Worm (Caenorhabditis elegans) whole organism, L4 larva: ENCODE results near the gene Y39A1A.21.

ENCODE experiments used
- D1046.2 ChIP-seq: fragments of 200-800 bp; sonication (Bioruptor generic); IDR thresholded peaks from 2 replicates; pipeline ENCODE4 v1.3.6; 2022; ENCODE audit warnings: missing genetic modification characterization, missing compliant biosample characterization
- F26F4.8 ChIP-seq: fragments of 200-800 bp; sonication (Bioruptor generic); conservative IDR thresholded peaks from 2 replicates; pipeline ENCODE4 v1.3.6; 2022; ENCODE audit warnings: missing genetic modification characterization, missing compliant biosample characterization
- T20F7.1 ChIP-seq: fragments of 200-800 bp; sonication (Bioruptor generic); optimal IDR thresholded peaks from 2 replicates; lab custom pipeline; 2018; ENCODE audit warnings: mild to moderate bottlenecking, missing genetic modification characterization, missing compliant biosample characterization
- aha-1 ChIP-seq: fragments of 150-350 bp; peaks from one replicate; lab custom pipeline; 2014; ENCODE audit warnings: missing biosample characterization, missing genetic modification characterization
- ama-1 ChIP-seq: fragments of 150-350 bp; optimal IDR thresholded peaks from 2 replicates; lab custom pipeline; 2014; ENCODE audit warnings: inconsistent platforms, mixed read lengths
- ceh-28 ChIP-seq: fragments of 150-350 bp; optimal IDR thresholded peaks from 2 replicates; lab custom pipeline; 2014; ENCODE audit warnings: missing biosample characterization, missing genetic modification reagents, missing genetic modification characterization
- daf-12 ChIP-seq: fragments of 150-350 bp; optimal IDR thresholded peaks from 2 replicates; lab custom pipeline; 2014; ENCODE audit warnings: missing biosample characterization, missing genetic modification reagents, missing genetic modification characterization
- daf-16 ChIP-seq, 3 experiments: sonication (generic microtip); optimal IDR thresholded peaks; 2 replicates each; lab custom pipeline; 2016 to 2017; ENCODE audit warnings: missing genetic modification characterization in 3 of 3, missing genetic modification reagents in 3 of 3, mild to moderate bottlenecking in 2 of 3, missing compliant biosample characterization in 2 of 3, missing biosample characterization in 1 of 3, moderate library complexity in 1 of 3
- dpl-1 ChIP-seq: fragments of 150-350 bp; optimal IDR thresholded peaks from 2 replicates; lab custom pipeline; 2014; ENCODE audit warnings: missing biosample characterization, missing genetic modification reagents, missing genetic modification characterization
- dve-1 ChIP-seq: sonication (generic microtip); optimal IDR thresholded peaks from 2 replicates; lab custom pipeline; 2017; ENCODE audit warnings: antibody characterized with exemption, mild to moderate bottlenecking, missing genetic modification characterization, missing compliant biosample characterization; ENCODE audit not compliant: insufficient read depth
- fkh-10 ChIP-seq: fragments of 150-350 bp; optimal IDR thresholded peaks from 2 replicates; lab custom pipeline; 2014; ENCODE audit warnings: missing biosample characterization, missing genetic modification reagents, missing genetic modification characterization
- fos-1 ChIP-seq: fragments of 150-350 bp; optimal IDR thresholded peaks from 2 replicates; lab custom pipeline; 2014; ENCODE audit warnings: missing biosample characterization, missing genetic modification characterization
- gei-8 ChIP-seq: fragments of 200-800 bp; sonication (Bioruptor generic); optimal IDR thresholded peaks from 2 replicates; lab custom pipeline; 2018; ENCODE audit warnings: mild to moderate bottlenecking, missing genetic modification characterization, missing compliant biosample characterization
- hlh-11 ChIP-seq: fragments of 200-800 bp; sonication (Bioruptor generic); optimal IDR thresholded peaks from 2 replicates; lab custom pipeline; 2018; ENCODE audit warnings: mild to moderate bottlenecking, missing genetic modification characterization, missing compliant biosample characterization
- hlh-30 ChIP-seq: sonication (generic microtip); optimal IDR thresholded peaks from 2 replicates; lab custom pipeline; 2017; ENCODE audit warnings: antibody characterized with exemption, mild to moderate bottlenecking, missing genetic modification characterization, missing compliant biosample characterization; ENCODE audit not compliant: insufficient read depth
- hmg-1.1 ChIP-seq: fragments of 200-800 bp; sonication (Bioruptor generic); IDR thresholded peaks from 2 replicates; pipeline ENCODE4 v1.3.6; 2022; ENCODE audit warnings: missing genetic modification reagents, missing genetic modification characterization, missing compliant biosample characterization
- lin-38 ChIP-seq: fragments of 200-800 bp; sonication (Bioruptor generic); IDR thresholded peaks from 2 replicates; pipeline ENCODE4 v1.3.6; 2022; ENCODE audit warnings: missing genetic modification reagents, missing genetic modification characterization, missing compliant biosample characterization
- lsy-2 ChIP-seq, 2 experiments: fragments of 150-350 bp in 1 of 2; sonication (generic microtip) in 1 of 2; optimal IDR thresholded peaks; 2 replicates each; lab custom pipeline; 2014 to 2017; ENCODE audit warnings: missing biosample characterization in 2 of 2, missing genetic modification characterization in 2 of 2
- mep-1 ChIP-seq: fragments of 150-350 bp; sonication (generic microtip); optimal IDR thresholded peaks from 3 replicates; lab custom pipeline; 2014; ENCODE audit warnings: missing biosample characterization, missing genetic modification characterization
- mes-2 ChIP-seq: sonication (generic microtip); optimal IDR thresholded peaks from 2 replicates; lab custom pipeline; 2016; ENCODE audit warnings: missing genotype, mild to moderate bottlenecking, missing genetic modification characterization, missing compliant biosample characterization; ENCODE audit not compliant: poor library complexity, severe bottlenecking
- nhr-6 ChIP-seq: fragments of 150-350 bp; optimal IDR thresholded peaks from 2 replicates; lab custom pipeline; 2014; ENCODE audit warnings: missing biosample characterization, missing genetic modification characterization
- rbr-2 ChIP-seq: sonication (generic microtip); optimal IDR thresholded peaks from 2 replicates; lab custom pipeline; 2016; ENCODE audit warnings: missing genotype, missing genetic modification characterization, missing compliant biosample characterization
- snpc-1.2 ChIP-seq: fragments of 200-800 bp; sonication (Bioruptor generic); IDR thresholded peaks from 2 replicates; pipeline ENCODE4 v1.3.6; 2022; ENCODE audit warnings: missing genetic modification reagents, missing genetic modification characterization, missing compliant biosample characterization
- unc-62 ChIP-seq, 3 experiments: fragments of 150-350 bp in 1 of 3; sonication (generic microtip); optimal IDR thresholded peaks in 2 of 3; peaks in 1 of 3; 1 replicate in 1 of 3; 2 replicates in 2 of 3; lab custom pipeline; 2014 to 2017; ENCODE audit warnings: missing biosample characterization in 3 of 3, missing genetic modification characterization in 3 of 3, missing genetic modification reagents in 3 of 3, missing genotype in 1 of 3
- vab-7 ChIP-seq: fragments of 200-800 bp; sonication (Bioruptor generic); IDR thresholded peaks from 2 replicates; pipeline ENCODE4 v1.3.6; 2022; ENCODE audit warnings: missing genetic modification reagents, missing genetic modification characterization, missing compliant biosample characterization
- zag-1 ChIP-seq: fragments of 150-350 bp; optimal IDR thresholded peaks from 2 replicates; lab custom pipeline; 2014; ENCODE audit warnings: missing biosample characterization, missing genetic modification characterization

Gene Y39A1A.21

DNA sequence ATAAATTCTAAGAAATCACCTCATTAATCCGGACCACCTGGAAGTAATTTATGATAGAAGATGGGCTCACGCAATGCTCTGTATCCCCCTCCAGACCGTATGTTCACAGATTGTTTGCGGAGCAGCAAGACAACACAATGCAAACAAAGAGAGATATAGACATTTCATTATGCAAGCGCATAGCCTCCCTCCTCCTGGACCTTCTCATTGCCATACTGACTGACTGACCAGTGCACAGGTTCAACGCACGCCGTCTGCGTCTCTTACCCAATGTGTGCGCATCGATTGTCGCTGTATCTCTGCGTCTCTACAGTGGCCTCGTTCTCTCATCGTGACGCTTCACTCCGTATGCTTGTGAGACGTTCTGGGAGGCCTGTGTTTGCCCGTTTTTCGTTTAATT is 55.2 kb downstream of the Y39A1A.21 start:
- TF ChIP-seq mes-2 (tag; lab: Kevin White, UChicago): peak; percentile 70
- peak in 1 of 2 experiments; percentile 94 for TF ChIP-seq unc-62 (GFP tag; optimal IDR thresholded peaks at IDR 0.05 in 1 of 2; lab: Kevin White, UChicago)
- TF ChIP-seq unc-62 (tag; optimal IDR thresholded peaks at IDR 0.05; lab: Kevin White, UChicago): no peak
- no peak for TF ChIP-seq daf-12 (tag; lab: Kevin White, UChicago)
- TF ChIP-seq lsy-2 (tag; optimal IDR thresholded peaks at IDR 0.05; lab: Kevin White, UChicago): peak in 1 of 2 experiments; percentile 60
- no peak for TF ChIP-seq fkh-10 (GFP tag; lab: Kevin White, UChicago)
- no peak for TF ChIP-seq vab-7 (GFP tag; lab: Robert Waterston, UW)
- TF ChIP-seq aha-1 (tag; lab: Kevin White, UChicago): peak; percentile 84
- no peak for TF ChIP-seq ama-1 (lab: Kevin White, UChicago)
- TF ChIP-seq dpl-1 (GFP tag; lab: Kevin White, UChicago): peak; percentile 21
- TF ChIP-seq hmg-1.1 (GFP tag; lab: Robert Waterston, UW): peak; percentile 89
- no peak for TF ChIP-seq daf-16 (GFP tag; optimal IDR thresholded peaks at IDR 0.05; lab: Kevin White, UChicago)
- peak; percentile 18 for TF ChIP-seq daf-16 (tag; optimal IDR thresholded peaks at IDR 0.05; lab: Kevin White, UChicago)
- TF ChIP-seq zag-1 (tag; lab: Kevin White, UChicago): no peak
- TF ChIP-seq fos-1 (tag; lab: Kevin White, UChicago): no peak
- peak; percentile 51 for TF ChIP-seq lin-38 (GFP tag; lab: Robert Waterston, UW)
- peak; percentile 17 for TF ChIP-seq rbr-2
- TF ChIP-seq T20F7.1 (GFP tag; lab: Kevin White, UChicago): no peak
- peak; percentile 2 for TF ChIP-seq dve-1 (tag; lab: Kevin White, UChicago)
- peak; percentile 59 for TF ChIP-seq hlh-11 (tag; lab: Kevin White, UChicago)
- TF ChIP-seq D1046.2: no peak
- TF ChIP-seq gei-8: no peak
- TF ChIP-seq mep-1 (tag; lab: Kevin White, UChicago): peak; percentile 40
- TF ChIP-seq nhr-6 (tag; lab: Kevin White, UChicago): peak; percentile 24
- TF ChIP-seq snpc-1.2 (GFP tag; lab: Robert Waterston, UW): 0 out of 2 replicates have a peak, but pooled peaks have one; percentile 16
- TF ChIP-seq F26F4.8 (GFP tag; lab: Robert Waterston, UW): no peak
- peak; percentile 34 for TF ChIP-seq ceh-28 (tag; lab: Kevin White, UChicago)
- peak; percentile 68 for TF ChIP-seq hlh-30
- TF ChIP-seq, all 104 proteins: peak for 16
